Fruit fly (Drosophila melanogaster): Measurements from ENCODE around the gene spict.

The spict gene

DNA sequence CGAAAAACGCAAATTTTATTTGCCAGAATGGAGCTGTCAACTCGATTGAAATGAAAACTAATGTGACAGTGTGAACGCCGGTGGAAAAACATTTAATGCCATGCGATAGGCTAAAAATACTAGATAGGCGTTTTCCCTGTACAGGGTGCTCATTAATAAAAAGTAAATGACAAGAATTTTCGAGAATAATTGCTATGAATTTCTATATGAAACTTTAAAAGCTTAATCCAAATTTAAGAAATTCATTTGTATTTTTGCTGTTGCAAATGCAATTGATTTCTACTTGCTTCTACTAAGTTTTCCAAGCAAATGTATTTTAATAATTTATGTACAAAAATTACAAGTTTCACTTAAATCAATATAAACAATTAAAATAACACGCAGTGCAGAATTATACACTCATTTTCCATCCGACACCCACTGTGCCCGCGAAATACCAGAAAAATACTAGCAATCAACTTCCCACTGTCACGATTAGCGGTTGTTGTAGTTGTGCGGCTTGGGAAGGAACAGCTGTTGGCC lies 17.3 kb downstream of the spict start, which contains the start of gene Pih1D1 (continued):
- TF ChIP-seq Mrtf (GFP tag; IDR thresholded peaks at IDR 0.05) (peak; percentile 93), CG7372 (GFP tag; IDR thresholded peaks at IDR 0.05) (peak; percentile 96), Hr3 (GFP tag; optimal IDR thresholded peaks at IDR 0.05) (peak; percentile 97), CkIIα-i1 (GFP tag; IDR thresholded peaks at IDR 0.05) (peak; percentile 77), Atf6 (GFP tag; IDR thresholded peaks at IDR 0.05) (peak; percentile 95), CG3281 (GFP tag; optimal IDR thresholded peaks at IDR 0.05) (peak; percentile 96), hkb (optimal IDR thresholded peaks at IDR 0.05) (no peak), hkb (GFP tag; IDR thresholded peaks at IDR 0.05) (peak; percentile 95), CG15269 (tag; optimal IDR thresholded peaks at IDR 0.05) (peak; percentile 94), amos (GFP tag; IDR thresholded peaks at IDR 0.05; ENCODE audit: partially characterized antibody) (0 out of 2 replicates have a peak, but pooled peaks have one; percentile 6), h (optimal IDR thresholded peaks at IDR 0.05) (no peak), pnt (GFP tag; optimal IDR thresholded peaks at IDR 0.05) (peak; percentile 93), mam (GFP tag; optimal IDR thresholded peaks at IDR 0.05) (peak; percentile 96), inv (GFP tag; IDR thresholded peaks at IDR 0.05; ENCODE audit: partially characterized antibody) (no peak), CG2875 (GFP tag; optimal IDR thresholded peaks at IDR 0.05) (peak; percentile 78), CG2116 (GFP tag; optimal IDR thresholded peaks at IDR 0.05) (peak; percentile 80), psq (GFP tag; optimal IDR thresholded peaks at IDR 0.05) (peak; percentile 77), Bdp1 (GFP tag; optimal IDR thresholded peaks at IDR 0.05) (peak; percentile 81), Vsx1 (GFP tag; optimal IDR thresholded peaks at IDR 0.05) (no peak), shn (GFP tag; optimal IDR thresholded peaks at IDR 0.05) (peak; percentile 91), rib (GFP tag; IDR thresholded peaks at IDR 0.05) (peak; percentile 92), sd (tag; optimal IDR thresholded peaks at IDR 0.05) (no peak), CHES-1-like (GFP tag; optimal IDR thresholded peaks at IDR 0.05) (peak; percentile 90), CoRest (tag; optimal IDR thresholded peaks at IDR 0.05) (peak; percentile 98), gro (GFP tag; optimal IDR thresholded peaks at IDR 0.05) (peak; percentile 83), Sox100B (GFP tag; optimal IDR thresholded peaks at IDR 0.05) (peak; percentile 94), Tbp (GFP tag; optimal IDR thresholded peaks at IDR 0.05) (no peak), D19A (tag; optimal IDR thresholded peaks at IDR 0.05) (peak; percentile 91), crol (GFP tag; IDR thresholded peaks at IDR 0.05) (no peak), CG4328 (GFP tag; optimal IDR thresholded peaks at IDR 0.05) (peak; percentile 92), lmd (GFP tag; IDR thresholded peaks at IDR 0.05) (peak; percentile 97), D19B (GFP tag; optimal IDR thresholded peaks at IDR 0.05) (peak; percentile 90), toy (GFP tag; IDR thresholded peaks at IDR 0.05) (peak; percentile 93), Usf (GFP tag; optimal IDR thresholded peaks at IDR 0.05) (peak; percentile 95), nom (GFP tag; optimal IDR thresholded peaks at IDR 0.05) (peak; percentile 63), Xbp1 (GFP tag; optimal IDR thresholded peaks at IDR 0.05) (peak; percentile 97), CG3726 (GFP tag; IDR thresholded peaks at IDR 0.05) (peak; percentile 96), CG7786 (GFP tag; optimal IDR thresholded peaks at IDR 0.05) (peak; percentile 92), CG34422 (GFP tag; IDR thresholded peaks at IDR 0.05) (peak; percentile 96), trh (GFP tag; optimal IDR thresholded peaks at IDR 0.05) (peak; percentile 90), CG5245 (GFP tag; optimal IDR thresholded peaks at IDR 0.05) (peak; percentile 89), CG2199 (GFP tag; IDR thresholded peaks at IDR 0.05) (peak; percentile 85), Atf3 (GFP tag; optimal IDR thresholded peaks at IDR 0.05) (peak; percentile 83), CG12391 (tag; optimal IDR thresholded peaks at IDR 0.05) (peak; percentile 97), gem (tag; optimal IDR thresholded peaks at IDR 0.05) (peak; percentile 98), Dp (GFP tag; optimal IDR thresholded peaks at IDR 0.05) (peak; percentile 11), pho (GFP tag; optimal IDR thresholded peaks at IDR 0.05) (peak; percentile 96), GATAe (GFP tag; conservative IDR thresholded peaks at IDR 0.05) (peak; percentile 90), Meics (GFP tag; optimal IDR thresholded peaks at IDR 0.05) (peak; percentile 96), CG3163 (GFP tag; optimal IDR thresholded peaks at IDR 0.05) (peak; percentile 68), crp (GFP tag; optimal IDR thresholded peaks at IDR 0.05) (peak; percentile 36 to 84)
